Fruit fly (Drosophila melanogaster) whole organism, embryonic: Measurements from ENCODE around the gene Fie.
A peak's percentile ranks its signal among the peaks of the same experiment; 100 is the strongest.

Experiments used
- Blimp-1 ChIP-seq: fragments of 200-800 bp; sonication (Bioruptor generic); optimal IDR thresholded peaks from 3 replicates; lab custom pipeline; 2018; ENCODE audit warnings: missing biosample characterization, missing genetic modification characterization, mild to moderate bottlenecking, moderate library complexity, missing genetic modification reagents
- BtbVII ChIP-seq: fragments of 200-800 bp; sonication (Bioruptor generic); optimal IDR thresholded peaks from 3 replicates; lab custom pipeline; 2017; ENCODE audit warnings: missing biosample characterization, mild to moderate bottlenecking, missing genetic modification characterization
- Bteb2 ChIP-seq: fragments of 200-800 bp; sonication (Bioruptor generic); optimal IDR thresholded peaks from 2 replicates; lab custom pipeline; 2016; ENCODE audit warnings: missing biosample characterization, missing genetic modification characterization
- C15 ChIP-seq: fragments of 200-800 bp; sonication (Bioruptor generic); IDR thresholded peaks from 3 replicates; pipeline ENCODE4 v1.3.6; 2022; ENCODE audit warnings: missing biosample characterization, missing genetic modification characterization
- CG10543 ChIP-seq: fragments of 200-800 bp; sonication (Bioruptor generic); optimal IDR thresholded peaks from 3 replicates; lab custom pipeline; 2017; ENCODE audit warnings: missing biosample characterization, mild to moderate bottlenecking, missing genetic modification characterization, moderate library complexity
- CG11093 ChIP-seq: fragments of 200-800 bp; sonication (Bioruptor generic); IDR thresholded peaks from 3 replicates; pipeline ENCODE4 v1.3.6; 2022; ENCODE audit warnings: missing biosample characterization, missing genetic modification characterization
- CG12659 ChIP-seq: fragments of 200-800 bp; sonication (Bioruptor generic); optimal IDR thresholded peaks from 3 replicates; lab custom pipeline; 2017; ENCODE audit warnings: mild to moderate bottlenecking, missing biosample characterization, missing genetic modification reagents, missing genetic modification characterization
- CG14014 ChIP-seq: fragments of 200-800 bp; sonication (Bioruptor generic); IDR thresholded peaks from 2 replicates; pipeline ENCODE4 v1.3.6; 2022; ENCODE audit warnings: missing biosample characterization, missing genetic modification characterization
- CG15073 ChIP-seq: fragments of 200-800 bp; sonication (Bioruptor generic); optimal IDR thresholded peaks from 2 replicates; lab custom pipeline; 2016; ENCODE audit warnings: missing biosample characterization, missing genetic modification characterization
- CG15696 ChIP-seq: fragments of 200-800 bp; sonication (Bioruptor generic); optimal IDR thresholded peaks from 2 replicates; lab custom pipeline; 2019; ENCODE audit warnings: missing biosample characterization, mild to moderate bottlenecking, missing genetic modification characterization, moderate library complexity
- CG1602 ChIP-seq: fragments of 200-800 bp; sonication (Bioruptor generic); optimal IDR thresholded peaks from 3 replicates; lab custom pipeline; 2016; ENCODE audit warnings: missing biosample characterization, missing genetic modification characterization
- CG17568 ChIP-seq: fragments of 200-800 bp; sonication (Bioruptor generic); optimal IDR thresholded peaks from 2 replicates; lab custom pipeline; 2018; ENCODE audit warnings: missing biosample characterization, mild to moderate bottlenecking, missing genetic modification characterization, moderate library complexity
- CG18764 ChIP-seq: fragments of 200-800 bp; sonication (Bioruptor generic); optimal IDR thresholded peaks from 3 replicates; lab custom pipeline; 2016; ENCODE audit warnings: missing biosample characterization, missing genetic modification characterization
- CG2199 ChIP-seq: fragments of 200-800 bp; sonication (Bioruptor generic); IDR thresholded peaks from 3 replicates; pipeline ENCODE4 v1.3.6; 2022; ENCODE audit warnings: missing biosample characterization, missing genetic modification characterization
- CG2202 ChIP-seq: fragments of 200-800 bp; sonication (Bioruptor generic); optimal IDR thresholded peaks from 2 replicates; lab custom pipeline; 2018; ENCODE audit warnings: missing biosample characterization, mild to moderate bottlenecking, missing genetic modification characterization
- CG2678 ChIP-seq: fragments of 200-800 bp; sonication (Bioruptor generic); optimal IDR thresholded peaks from 3 replicates; lab custom pipeline; 2019; ENCODE audit warnings: missing biosample characterization, mild to moderate bottlenecking, missing genetic modification characterization, moderate library complexity
- CG3281 ChIP-seq: fragments of 200-800 bp; sonication (Bioruptor generic); optimal IDR thresholded peaks from 3 replicates; lab custom pipeline; 2017; ENCODE audit warnings: missing biosample characterization, mild to moderate bottlenecking, missing genetic modification characterization
- CG33557 ChIP-seq: fragments of 200-800 bp; sonication (Bioruptor generic); optimal IDR thresholded peaks from 2 replicates; lab custom pipeline; 2019; ENCODE audit warnings: missing biosample characterization, mild to moderate bottlenecking, missing genetic modification characterization, moderate library complexity
- CG43689 ChIP-seq: fragments of 200-800 bp; sonication (Bioruptor generic); IDR thresholded peaks from 2 replicates; pipeline ENCODE4 v1.3.6; 2022; ENCODE audit warnings: missing biosample characterization, missing genetic modification characterization
- CG6854 ChIP-seq: fragments of 200-800 bp; sonication (Bioruptor generic); optimal IDR thresholded peaks from 3 replicates; lab custom pipeline; 2017; ENCODE audit warnings: missing biosample characterization, mild to moderate bottlenecking, missing genetic modification characterization
- CrebB ChIP-seq: fragments of 200-800 bp; sonication (Bioruptor generic); optimal IDR thresholded peaks from 3 replicates; lab custom pipeline; 2018; ENCODE audit warnings: missing biosample characterization, mild to moderate bottlenecking, missing genetic modification characterization
- Dfd ChIP-seq, 2 experiments: fragments of >200 bp; optimal IDR thresholded peaks; 2 replicates each; lab custom pipeline; 2017; ENCODE audit warnings: missing biosample characterization in 2 of 2, missing genetic modification characterization in 2 of 2
- Elba2 ChIP-seq: fragments of 200-800 bp; sonication (Bioruptor generic); optimal IDR thresholded peaks from 3 replicates; lab custom pipeline; 2016; ENCODE audit warnings: missing biosample characterization, missing genetic modification characterization
- Fer1 ChIP-seq: fragments of 200-800 bp; sonication (Bioruptor generic); optimal IDR thresholded peaks from 2 replicates; lab custom pipeline; 2017; ENCODE audit warnings: missing biosample characterization, mild to moderate bottlenecking, missing genetic modification characterization
- Fer3 ChIP-seq: fragments of 200-800 bp; sonication (Bioruptor generic); optimal IDR thresholded peaks from 2 replicates; lab custom pipeline; 2018; ENCODE audit warnings: missing biosample characterization, mild to moderate bottlenecking, missing genetic modification characterization, moderate library complexity
- HLHmδ ChIP-seq: fragments of 200-800 bp; sonication (Bioruptor generic); optimal IDR thresholded peaks from 2 replicates; lab custom pipeline; 2018; ENCODE audit warnings: missing biosample characterization, mild to moderate bottlenecking, missing genetic modification characterization, moderate library complexity
- Hsf ChIP-seq: fragments of 200-800 bp; sonication (Bioruptor generic); optimal IDR thresholded peaks from 3 replicates; lab custom pipeline; 2016; ENCODE audit warnings: missing biosample characterization, missing genetic modification characterization
- Jarid2 ChIP-seq: fragments of 200-800 bp; sonication (Bioruptor generic); optimal IDR thresholded peaks from 3 replicates; lab custom pipeline; 2017; ENCODE audit warnings: mild to moderate bottlenecking, missing biosample characterization, missing genetic modification reagents, missing genetic modification characterization
- Lpt ChIP-seq: fragments of >200 bp; optimal IDR thresholded peaks from 2 replicates; lab custom pipeline; 2018; ENCODE audit warnings: missing biosample characterization, missing genetic modification characterization
- NFAT ChIP-seq: fragments of 200-800 bp; sonication (Bioruptor generic); IDR thresholded peaks from 2 replicates; pipeline ENCODE4 v1.3.6; 2022; ENCODE audit warnings: missing biosample characterization, missing genetic modification characterization
- Nf-YC ChIP-seq: fragments of 200-800 bp; optimal IDR thresholded peaks from 3 replicates; lab custom pipeline; 2019; ENCODE audit warnings: missing biosample characterization, mild to moderate bottlenecking, missing genetic modification characterization, moderate library complexity
- NfI ChIP-seq: fragments of 200-800 bp; sonication (Bioruptor generic); optimal IDR thresholded peaks from 3 replicates; lab custom pipeline; 2018; ENCODE audit warnings: missing biosample characterization, mild to moderate bottlenecking, missing genetic modification characterization, moderate library complexity
- Opbp ChIP-seq: fragments of 200-800 bp; sonication (Bioruptor generic); IDR thresholded peaks from 3 replicates; pipeline ENCODE4 v1.3.6; 2022; ENCODE audit warnings: missing biosample characterization, missing genetic modification characterization; ENCODE audit not compliant: partially characterized antibody
- Side ChIP-seq: fragments of 200-800 bp; sonication (Bioruptor generic); optimal IDR thresholded peaks from 2 replicates; lab custom pipeline; 2016; ENCODE audit warnings: missing biosample characterization, missing genetic modification characterization
- Six4 ChIP-seq: fragments of 200-800 bp; sonication (Bioruptor generic); optimal IDR thresholded peaks from 2 replicates; lab custom pipeline; 2016; ENCODE audit warnings: missing biosample characterization, missing genetic modification characterization
- caup ChIP-seq: fragments of 200-800 bp; sonication (Bioruptor generic); optimal IDR thresholded peaks from 3 replicates; lab custom pipeline; 2017; ENCODE audit warnings: missing biosample characterization, mild to moderate bottlenecking, missing genetic modification characterization, moderate library complexity; ENCODE audit not compliant: severe bottlenecking
- cwo ChIP-seq: fragments of 200-800 bp; sonication (Bioruptor generic); optimal IDR thresholded peaks from 3 replicates; lab custom pipeline; 2017; ENCODE audit warnings: missing biosample characterization, missing genetic modification characterization, mild to moderate bottlenecking, moderate library complexity, missing genetic modification reagents
- dpn ChIP-seq, 2 experiments: fragments of 200-800 bp; sonication (Bioruptor generic); optimal IDR thresholded peaks; 3 replicates each; lab custom pipeline; 2016; ENCODE audit warnings: missing biosample characterization in 2 of 2, missing genetic modification characterization in 2 of 2
- eyg ChIP-seq: fragments of 200-800 bp; sonication (Bioruptor generic); optimal IDR thresholded peaks from 3 replicates; lab custom pipeline; 2016; ENCODE audit warnings: missing biosample characterization, missing genetic modification characterization
- fd3F ChIP-seq: fragments of 200-800 bp; sonication (Bioruptor generic); optimal IDR thresholded peaks from 2 replicates; lab custom pipeline; 2018; ENCODE audit warnings: missing biosample characterization, mild to moderate bottlenecking, missing genetic modification characterization, moderate library complexity
- fd64A ChIP-seq: fragments of 200-800 bp; sonication (Bioruptor generic); optimal IDR thresholded peaks from 3 replicates; lab custom pipeline; 2018; ENCODE audit warnings: missing biosample characterization, mild to moderate bottlenecking, missing genetic modification characterization
- gsb ChIP-seq: fragments of 200-800 bp; sonication (Bioruptor generic); IDR thresholded peaks from 2 replicates; pipeline ENCODE4 v1.3.6; 2022; ENCODE audit warnings: missing biosample characterization, missing genetic modification characterization
- ham ChIP-seq: fragments of 200-800 bp; sonication (Bioruptor generic); IDR thresholded peaks from 2 replicates; pipeline ENCODE4 v1.3.6; 2022; ENCODE audit warnings: missing biosample characterization, missing genetic modification characterization
- kah ChIP-seq: fragments of 200-800 bp; sonication (Bioruptor generic); optimal IDR thresholded peaks from 2 replicates; lab custom pipeline; 2018; ENCODE audit warnings: missing biosample characterization, mild to moderate bottlenecking, missing genetic modification characterization
- lab ChIP-seq: fragments of 200-800 bp; sonication (Bioruptor generic); optimal IDR thresholded peaks from 3 replicates; lab custom pipeline; 2017; ENCODE audit warnings: missing biosample characterization, missing genetic modification characterization, mild to moderate bottlenecking, moderate library complexity, missing genetic modification reagents
- lilli ChIP-seq: fragments of 200-800 bp; sonication (Bioruptor generic); optimal IDR thresholded peaks from 3 replicates; lab custom pipeline; 2016; ENCODE audit warnings: missing biosample characterization, missing genetic modification characterization
- nerfin-2 ChIP-seq: fragments of 200-800 bp; sonication (Bioruptor generic); IDR thresholded peaks from 2 replicates; pipeline ENCODE4 v1.3.6; 2022; ENCODE audit warnings: missing biosample characterization, missing genetic modification characterization; ENCODE audit not compliant: partially characterized antibody
- schlank ChIP-seq: fragments of 200-800 bp; sonication (Bioruptor generic); optimal IDR thresholded peaks from 2 replicates; lab custom pipeline; 2018; ENCODE audit warnings: missing biosample characterization, mild to moderate bottlenecking, missing genetic modification characterization
- sd ChIP-seq: fragments of 200-800 bp; sonication (Bioruptor generic); optimal IDR thresholded peaks from 3 replicates; lab custom pipeline; 2018; ENCODE audit warnings: missing biosample characterization, mild to moderate bottlenecking, missing genetic modification characterization, moderate library complexity
- sens ChIP-seq: fragments of 200-800 bp; sonication (Bioruptor generic); peaks from one replicate; lab custom pipeline; 2016; ENCODE audit warnings: missing biosample characterization, missing genetic modification characterization
- tgo ChIP-seq: fragments of 200-800 bp; sonication (Bioruptor generic); IDR thresholded peaks from 3 replicates; pipeline ENCODE4 v1.3.6; 2022; ENCODE audit warnings: missing biosample characterization, missing genetic modification characterization
- twi ChIP-seq: fragments of 200-800 bp; optimal IDR thresholded peaks from 2 replicates; lab custom pipeline; 2019; ENCODE audit warnings: missing biosample characterization, mild to moderate bottlenecking, missing genetic modification characterization, moderate library complexity
- zfh2 ChIP-seq: fragments of 200-800 bp; sonication (Bioruptor generic); optimal IDR thresholded peaks from 2 replicates; lab custom pipeline; 2016; ENCODE audit warnings: missing biosample characterization, missing genetic modification characterization

Gene Fie

DNA sequence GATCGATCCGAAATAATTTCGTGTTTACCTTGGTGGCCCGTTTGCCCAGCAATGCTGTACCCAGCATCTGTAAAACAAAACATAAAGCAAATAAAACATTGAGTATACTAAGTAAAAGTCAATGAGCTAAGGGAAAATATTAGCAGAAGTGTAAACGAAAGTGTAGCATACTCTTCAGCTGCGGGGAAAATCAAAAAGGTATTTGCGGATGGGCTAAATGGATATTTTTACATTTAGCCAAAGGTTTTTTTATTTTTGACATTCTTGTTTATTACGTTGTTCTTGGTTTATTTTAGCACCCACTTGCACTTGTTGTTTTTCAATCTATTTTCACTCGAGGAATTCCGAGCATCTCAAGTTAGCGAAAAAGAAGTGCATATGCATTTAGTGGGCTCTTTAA is 38.6 kb downstream of the Fie start (continued):
- no peak for TF ChIP-seq CG43689 (GFP tag; lab: Robert Waterston, UW)
- TF ChIP-seq CG17568 (GFP tag; lab: Kevin White, UChicago): peak; percentile 16
- no peak for TF ChIP-seq dpn (GFP tag; optimal IDR thresholded peaks at IDR 0.05; lab: Kevin White, UChicago)
- no peak for TF ChIP-seq eyg (GFP tag; lab: Kevin White, UChicago)
- no peak for TF ChIP-seq CG3281 (GFP tag; lab: Kevin White, UChicago)
- no peak for TF ChIP-seq Lpt
- no peak for TF ChIP-seq gsb (GFP tag; lab: Robert Waterston, UW)
- no peak for TF ChIP-seq tgo (GFP tag; lab: Robert Waterston, UW)
- no peak for TF ChIP-seq CrebB (tag; lab: Kevin White, UChicago)
- peak; percentile 84 for TF ChIP-seq sens (GFP tag; lab: Kevin White, UChicago)
- TF ChIP-seq HLHmδ: no peak
- no peak for TF ChIP-seq CG11093 (GFP tag; lab: Robert Waterston, UW)
- no peak for TF ChIP-seq C15 (GFP tag; lab: Robert Waterston, UW)
- no peak for TF ChIP-seq CG18764 (GFP tag; lab: Kevin White, UChicago)
- TF ChIP-seq NFAT (GFP tag; lab: Robert Waterston, UW): no peak
- TF ChIP-seq fd64A: no peak
- no peak for TF ChIP-seq Opbp (GFP tag; lab: Robert Waterston, UW)
- no peak for TF ChIP-seq Nf-YC
- TF ChIP-seq Blimp-1 (GFP tag; lab: Kevin White, UChicago): peak; percentile 29
- TF ChIP-seq BtbVII: peak; percentile 29
- peak; percentile 26 for TF ChIP-seq CG12659
- no peak for TF ChIP-seq CG6854 (GFP tag; lab: Kevin White, UChicago)
- TF ChIP-seq ham (GFP tag; lab: Robert Waterston, UW): no peak
- TF ChIP-seq NfI (GFP tag; lab: Kevin White, UChicago): no peak
- peak; percentile 79; the same call in 1 of the 3 replicates for TF ChIP-seq CG2199
- TF ChIP-seq CG1602 (GFP tag; lab: Kevin White, UChicago): no peak
- TF ChIP-seq Hsf (GFP tag; lab: Kevin White, UChicago): no peak
- TF ChIP-seq Six4 (GFP tag; lab: Kevin White, UChicago): no peak
- TF ChIP-seq Dfd (GFP tag; optimal IDR thresholded peaks at IDR 0.05; lab: Kevin White, UChicago): no peak
- TF ChIP-seq CG33557: no peak
- no peak for TF ChIP-seq Elba2 (GFP tag; lab: Kevin White, UChicago)
- no peak for TF ChIP-seq zfh2 (GFP tag; lab: Kevin White, UChicago)
- TF ChIP-seq lilli (GFP tag; lab: Kevin White, UChicago): no peak
- TF ChIP-seq Side (GFP tag; lab: Kevin White, UChicago): no peak
- TF ChIP-seq CG15696: no peak
- no peak for TF ChIP-seq Jarid2 (GFP tag; lab: Kevin White, UChicago)
- TF ChIP-seq CG15073: no peak
- TF ChIP-seq fd3F (GFP tag; lab: Kevin White, UChicago): no peak
- TF ChIP-seq twi (tag; lab: Kevin White, UChicago): no peak
- no peak for TF ChIP-seq kah

- peak; percentile 6 for TF ChIP-seq CG10543 (GFP tag; lab: Kevin White, UChicago)
- TF ChIP-seq caup (GFP tag; lab: Kevin White, UChicago): peak; percentile 25
- TF ChIP-seq lab (GFP tag; lab: Kevin White, UChicago): peak; percentile 38
- no peak for TF ChIP-seq ham (GFP tag; lab: Robert Waterston, UW)
- TF ChIP-seq Fer1: peak; percentile 15
- TF ChIP-seq Fer3 (tag; lab: Kevin White, UChicago): peak; percentile 12
- TF ChIP-seq cwo: peak; percentile 64
- TF ChIP-seq CG2202 (tag; lab: Kevin White, UChicago): no peak
- TF ChIP-seq nerfin-2: no peak
- TF ChIP-seq schlank (tag; lab: Kevin White, UChicago): peak; percentile 15
- TF ChIP-seq CG2678 (tag; lab: Kevin White, UChicago): peak; percentile 14
- no peak for TF ChIP-seq CG14014
- no peak for TF ChIP-seq kah
- TF ChIP-seq sd: peak; percentile 91
- TF ChIP-seq Bteb2 (GFP tag; lab: Kevin White, UChicago): no peak
Measured at dm6 chr3L:3931778-3932177, 39.4 kb downstream of the Fie start.
